Worm (Caenorhabditis elegans) whole organism, L1 larva: Measurements from ENCODE around the gene set-25.
A peak's percentile ranks its signal among the peaks of the same experiment; 100 is the strongest.

Experiments
- C04F5.9 ChIP-seq: sonication (generic microtip); optimal IDR thresholded peaks from 2 replicates; lab custom pipeline; 2016; ENCODE audit warnings: missing genetic modification characterization, missing compliant biosample characterization
- F16B12.6 ChIP-seq: fragments of 150-350 bp; optimal IDR thresholded peaks from 2 replicates; lab custom pipeline; 2014; ENCODE audit warnings: missing biosample characterization, missing genetic modification characterization
- aha-1 ChIP-seq: fragments of 150-350 bp; optimal IDR thresholded peaks from 2 replicates; lab custom pipeline; 2014; ENCODE audit warnings: missing biosample characterization, missing genetic modification characterization
- ama-1 ChIP-seq: fragments of 150-350 bp; optimal IDR thresholded peaks from 2 replicates; lab custom pipeline; 2014
- ceh-8 ChIP-seq: fragments of 200-800 bp; sonication (Bioruptor generic); optimal IDR thresholded peaks from 2 replicates; lab custom pipeline; 2018; ENCODE audit warnings: mild to moderate bottlenecking, missing genetic modification characterization, moderate library complexity, missing compliant biosample characterization
- ceh-88 ChIP-seq: fragments of 200-800 bp; sonication (Bioruptor generic); IDR thresholded peaks from 2 replicates; pipeline ENCODE4 v1.3.6; 2022; ENCODE audit warnings: missing genetic modification characterization, missing compliant biosample characterization
- dpl-1 ChIP-seq, 3 experiments: fragments of 150-350 bp in 2 of 3; sonication (generic microtip) in 1 of 3; optimal IDR thresholded peaks; 2 replicates each; lab custom pipeline; 2014 to 2017; ENCODE audit warnings: missing biosample characterization in 3 of 3, missing genetic modification characterization in 3 of 3, missing genetic modification reagents in 3 of 3
- dsc-1 ChIP-seq: sonication (generic microtip); optimal IDR thresholded peaks from 2 replicates; lab custom pipeline; 2016; ENCODE audit warnings: mild to moderate bottlenecking, missing genetic modification characterization, missing compliant biosample characterization
- efl-1 ChIP-seq, 4 experiments: fragments of 150-350 bp; optimal IDR thresholded peaks in 3 of 4; peaks in 1 of 4; 1 replicate in 1 of 4; 2 replicates in 3 of 4; lab custom pipeline; 2014; ENCODE audit warnings: missing biosample characterization in 2 of 4, missing genetic modification characterization in 2 of 4, missing genetic modification reagents in 2 of 4
- egl-13 ChIP-seq: sonication (generic microtip); optimal IDR thresholded peaks from 2 replicates; lab custom pipeline; 2016; ENCODE audit warnings: missing genotype, missing genetic modification reagents, missing genetic modification characterization, missing compliant biosample characterization
- egl-27 ChIP-seq, 2 experiments: fragments of 150-350 bp in 1 of 2; sonication (generic microtip); optimal IDR thresholded peaks; 3 replicates each; lab custom pipeline; 2017 to 2018; ENCODE audit warnings: missing biosample characterization in 2 of 2, missing genetic modification characterization in 2 of 2, missing genetic modification reagents in 2 of 2
- elt-3 ChIP-seq, 6 experiments: fragments of 150-350 bp in 1 of 6; sonication (generic microtip); optimal IDR thresholded peaks; 2 replicates each; lab custom pipeline; 2017 to 2018; ENCODE audit warnings: missing biosample characterization in 6 of 6, missing genetic modification characterization in 6 of 6, inconsistent platforms in 1 of 6
- ets-5 ChIP-seq: fragments of 200-800 bp; sonication (Bioruptor generic); IDR thresholded peaks from 2 replicates; pipeline ENCODE4 v1.3.6; 2022; ENCODE audit warnings: missing genetic modification characterization, missing compliant biosample characterization
- fkh-4 ChIP-seq: sonication (generic microtip); optimal IDR thresholded peaks from 2 replicates; lab custom pipeline; 2016; ENCODE audit warnings: missing compliant biosample characterization, missing genetic modification characterization, borderline replicate concordance
- fkh-8 ChIP-seq: sonication (generic microtip); optimal IDR thresholded peaks from 2 replicates; lab custom pipeline; 2016; ENCODE audit warnings: mild to moderate bottlenecking, missing genetic modification characterization, missing compliant biosample characterization
- fos-1 ChIP-seq: fragments of 150-350 bp; optimal IDR thresholded peaks from 2 replicates; lab custom pipeline; 2014; ENCODE audit warnings: missing biosample characterization, missing genetic modification characterization
- grh-1 ChIP-seq: fragments of 200-800 bp; sonication (Bioruptor generic); IDR thresholded peaks from 2 replicates; pipeline ENCODE4 v1.3.6; 2022; ENCODE audit warnings: missing genetic modification reagents, missing genetic modification characterization, missing compliant biosample characterization
- hlh-17 ChIP-seq: fragments of 200-800 bp; sonication (Bioruptor generic); optimal IDR thresholded peaks from 2 replicates; lab custom pipeline; 2018; ENCODE audit warnings: missing genetic modification characterization, mild to moderate bottlenecking, missing compliant biosample characterization, moderate library complexity, borderline replicate concordance
- hlh-4 ChIP-seq: sonication (generic microtip); optimal IDR thresholded peaks from 2 replicates; lab custom pipeline; 2016; ENCODE audit warnings: mild to moderate bottlenecking, missing genetic modification characterization, missing compliant biosample characterization
- hpl-2 ChIP-seq: fragments of 150-350 bp; optimal IDR thresholded peaks from 2 replicates; lab custom pipeline; 2014; ENCODE audit warnings: missing biosample characterization, missing genetic modification reagents, missing genetic modification characterization
- irx-1 ChIP-seq: sonication (generic microtip); optimal IDR thresholded peaks from 2 replicates; lab custom pipeline; 2016; ENCODE audit warnings: missing genetic modification characterization, missing compliant biosample characterization
- isw-1 ChIP-seq: fragments of 200-800 bp; sonication (Bioruptor generic); IDR thresholded peaks from 2 replicates; pipeline ENCODE4 v1.3.6; 2022; ENCODE audit warnings: missing genetic modification characterization, missing compliant biosample characterization
- lin-13 ChIP-seq: fragments of 150-350 bp; optimal IDR thresholded peaks from 2 replicates; lab custom pipeline; 2014; ENCODE audit warnings: missing biosample characterization, missing genetic modification reagents, missing genetic modification characterization
- lin-14 ChIP-seq: fragments of 200-800 bp; sonication (Bioruptor generic); optimal IDR thresholded peaks from 2 replicates; lab custom pipeline; 2018; ENCODE audit warnings: mild to moderate bottlenecking, missing genetic modification characterization, moderate library complexity, missing compliant biosample characterization
- lin-35 ChIP-seq, 2 experiments: fragments of 150-350 bp; optimal IDR thresholded peaks; 2 replicates each; lab custom pipeline; 2014; ENCODE audit warnings: missing biosample characterization in 2 of 2, missing genetic modification characterization in 2 of 2, missing genetic modification reagents in 2 of 2
- lir-3 ChIP-seq: sonication (generic microtip); optimal IDR thresholded peaks from 2 replicates; lab custom pipeline; 2016; ENCODE audit warnings: mild to moderate bottlenecking, missing genetic modification characterization, moderate library complexity, missing compliant biosample characterization; ENCODE audit not compliant: poor library complexity
- lsy-2 ChIP-seq, 2 experiments: fragments of 150-350 bp; optimal IDR thresholded peaks; 2 replicates each; lab custom pipeline; 2014; ENCODE audit warnings: missing biosample characterization in 2 of 2, missing genetic modification characterization in 2 of 2
- mdl-1 ChIP-seq, 2 experiments: fragments of 150-350 bp; optimal IDR thresholded peaks; 2 replicates each; lab custom pipeline; 2014 to 2017; ENCODE audit warnings: missing biosample characterization in 2 of 2, missing genetic modification characterization in 2 of 2, inconsistent platforms in 1 of 2
- mep-1 ChIP-seq: fragments of 150-350 bp; optimal IDR thresholded peaks from 2 replicates; lab custom pipeline; 2014; ENCODE audit warnings: missing biosample characterization, missing genetic modification characterization
- nhr-19 ChIP-seq: fragments of 200-800 bp; sonication (Bioruptor generic); conservative IDR thresholded peaks from 2 replicates; pipeline ENCODE4 v1.3.6; 2022; ENCODE audit warnings: missing genetic modification characterization, missing compliant biosample characterization
- nhr-20 ChIP-seq: sonication (generic microtip); optimal IDR thresholded peaks from 2 replicates; lab custom pipeline; 2016; ENCODE audit warnings: mild to moderate bottlenecking, missing genetic modification characterization, missing compliant biosample characterization
- nhr-237 ChIP-seq: fragments of 150-350 bp; optimal IDR thresholded peaks from 2 replicates; lab custom pipeline; 2014; ENCODE audit warnings: missing biosample characterization, missing genetic modification characterization
- nhr-47 ChIP-seq: sonication (generic microtip); optimal IDR thresholded peaks from 2 replicates; lab custom pipeline; 2016; ENCODE audit warnings: mild to moderate bottlenecking, missing genetic modification characterization, moderate library complexity, missing compliant biosample characterization
- nhr-76 ChIP-seq: sonication (generic microtip); optimal IDR thresholded peaks from 2 replicates; lab custom pipeline; 2017; ENCODE audit warnings: missing biosample characterization, missing genetic modification characterization
- nhr-84 ChIP-seq: sonication (generic microtip); optimal IDR thresholded peaks from 2 replicates; lab custom pipeline; 2017; ENCODE audit warnings: missing biosample characterization, missing genetic modification characterization
- nhr-85 ChIP-seq: sonication (generic microtip); peaks from one replicate; lab custom pipeline; 2016; ENCODE audit warnings: missing genetic modification characterization, inconsistent platforms, missing compliant biosample characterization
- nhr-90 ChIP-seq: sonication (generic microtip); optimal IDR thresholded peaks from 2 replicates; lab custom pipeline; 2016; ENCODE audit warnings: mild to moderate bottlenecking, missing genetic modification characterization, missing compliant biosample characterization; ENCODE audit not compliant: poor library complexity
- skn-1 ChIP-seq: fragments of 150-350 bp; optimal IDR thresholded peaks from 2 replicates; lab custom pipeline; 2014; ENCODE audit warnings: missing biosample characterization, missing genetic modification characterization
- snpc-4 ChIP-seq: fragments of 150-350 bp; optimal IDR thresholded peaks from 2 replicates; lab custom pipeline; 2014; ENCODE audit warnings: missing biosample characterization, missing genetic modification characterization
- snu-23 ChIP-seq: sonication (generic microtip); optimal IDR thresholded peaks from 2 replicates; lab custom pipeline; 2016; ENCODE audit warnings: missing genetic modification characterization, missing compliant biosample characterization
- swsn-7 ChIP-seq: sonication (generic microtip); optimal IDR thresholded peaks from 2 replicates; lab custom pipeline; 2016; ENCODE audit warnings: missing genetic modification characterization, missing compliant biosample characterization
- tbx-2 ChIP-seq: sonication (generic microtip); optimal IDR thresholded peaks from 2 replicates; lab custom pipeline; 2016; ENCODE audit warnings: missing genetic modification characterization, missing compliant biosample characterization
- tlp-1 ChIP-seq: fragments of 150-350 bp; optimal IDR thresholded peaks from 2 replicates; lab custom pipeline; 2014; ENCODE audit warnings: missing biosample characterization, missing genetic modification characterization
- unc-62 ChIP-seq: fragments of 150-350 bp; optimal IDR thresholded peaks from 2 replicates; lab custom pipeline; 2014; ENCODE audit warnings: missing biosample characterization, missing genetic modification reagents, missing genetic modification characterization
- unc-86 ChIP-seq: sonication (generic microtip); optimal IDR thresholded peaks from 2 replicates; lab custom pipeline; 2016; ENCODE audit warnings: missing genetic modification characterization, missing compliant biosample characterization
- unc-98 ChIP-seq: fragments of 200-800 bp; sonication (Bioruptor generic); IDR thresholded peaks from 2 replicates; pipeline ENCODE4 v1.3.6; 2022; ENCODE audit warnings: missing genetic modification characterization, missing compliant biosample characterization
- zip-4 ChIP-seq: fragments of 200-800 bp; sonication (Bioruptor generic); optimal IDR thresholded peaks from 2 replicates; lab custom pipeline; 2018; ENCODE audit warnings: mild to moderate bottlenecking, missing genetic modification characterization, moderate library complexity, missing compliant biosample characterization

Gene set-25

DNA sequence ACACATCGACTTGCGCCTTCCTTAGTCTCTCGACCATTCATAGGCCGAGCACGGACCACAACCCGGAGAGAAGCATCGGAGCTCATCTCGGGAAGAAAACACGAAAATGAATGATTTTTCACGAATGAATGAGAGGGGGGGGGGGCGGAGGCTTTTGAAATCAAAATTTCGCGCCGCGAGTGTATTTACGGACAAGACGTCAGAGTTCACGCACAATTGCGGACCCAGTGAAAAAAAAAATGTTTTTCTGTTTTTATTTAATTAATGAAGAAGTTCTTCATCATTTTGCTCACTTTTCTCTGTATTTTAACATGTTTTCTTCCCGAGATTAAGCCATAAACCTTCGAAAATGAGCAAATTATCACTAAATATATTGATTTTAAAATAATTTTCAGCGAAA, 14.2 kb upstream of the set-25 start, which contains the start of the genes klp-19 and slc-36.1 (continued):
- TF ChIP-seq nhr-76 (tag; lab: Kevin White, UChicago) (no peak), fos-1 (tag; lab: Kevin White, UChicago) (no peak), dsc-1 (tag; lab: Kevin White, UChicago) (peak; percentile 42), nhr-237 (tag; lab: Kevin White, UChicago) (no peak), nhr-84 (no peak), C04F5.9 (tag; lab: Kevin White, UChicago) (peak; percentile 30), swsn-7 (tag; lab: Kevin White, UChicago) (peak; percentile 53), F16B12.6 (tag; lab: Kevin White, UChicago) (peak; percentile 91), ceh-88 (no peak), hpl-2 (no peak), zip-4 (GFP tag; lab: Kevin White, UChicago) (no peak), egl-27 (tag; optimal IDR thresholded peaks at IDR 0.05; lab: Kevin White, UChicago) (no peak), isw-1 (GFP tag; lab: Robert Waterston, UW) (peak; percentile 29), tlp-1 (tag; lab: Kevin White, UChicago) (no peak), ama-1 (lab: Kevin White, UChicago) (no peak), nhr-90 (tag; lab: Kevin White, UChicago) (peak; percentile 13), aha-1 (tag; lab: Kevin White, UChicago) (no peak), ceh-8 (no peak), egl-13 (tag; lab: Kevin White, UChicago) (no peak), irx-1 (tag; lab: Kevin White, UChicago) (peak; percentile 38), unc-98 (GFP tag; lab: Robert Waterston, UW) (no peak), snpc-4 (tag; lab: Kevin White, UChicago) (no peak), ets-5 (GFP tag; lab: Robert Waterston, UW) (no peak), lir-3 (no peak), hlh-17 (no peak), elt-3 (tag; optimal IDR thresholded peaks at IDR 0.05; lab: Kevin White, UChicago) (no peak), nhr-85 (tag; lab: Kevin White, UChicago) (peak; percentile 46), lsy-2 (tag; optimal IDR thresholded peaks at IDR 0.05; lab: Kevin White, UChicago) (peak; percentile 62 to 68), fkh-8 (tag; lab: Kevin White, UChicago) (peak; percentile 27), fkh-4 (tag; lab: Kevin White, UChicago) (no peak), hlh-4 (tag; lab: Kevin White, UChicago) (no peak), mdl-1 (tag; optimal IDR thresholded peaks at IDR 0.05; lab: Kevin White, UChicago) (peak in 1 of 2 experiments; percentile 17), lin-14 (GFP tag; lab: Kevin White, UChicago) (no peak), tbx-2 (peak; percentile 35), snu-23 (GFP tag; lab: Kevin White, UChicago) (peak; percentile 66), nhr-47 (peak; percentile 60), lin-13 (GFP tag; lab: Kevin White, UChicago) (peak; percentile 12), lin-35 (GFP tag; optimal IDR thresholded peaks at IDR 0.05; lab: Kevin White, UChicago) (peak; percentile 86 to 87), mep-1 (peak; percentile 74), unc-86 (tag; lab: Kevin White, UChicago) (peak; percentile 42), skn-1 (tag; lab: Kevin White, UChicago) (peak; percentile 31), efl-1 (optimal IDR thresholded peaks at IDR 0.05; lab: Kevin White, UChicago) (peak; percentile 76 to 83), efl-1 (GFP tag; optimal IDR thresholded peaks at IDR 0.05 in 1 of 2; lab: Kevin White, UChicago) (peak; percentile 88 to 98), dpl-1 (GFP tag; optimal IDR thresholded peaks at IDR 0.05; lab: Kevin White, UChicago) (peak; percentile 83 to 88 (median 84)), nhr-20 (tag; lab: Kevin White, UChicago) (peak; percentile 32), grh-1 (no peak), nhr-19 (GFP tag; lab: Robert Waterston, UW) (peak; percentile 19; the same call in 1 of the 2 replicates), unc-62 (GFP tag; lab: Kevin White, UChicago) (no peak)
